Worm (Caenorhabditis elegans) whole organism, L4 larva: Measurements from ENCODE around the gene Y73C8B.5.
A peak's percentile ranks its signal among the peaks of the same experiment; 100 is the strongest.

Source experiments
- F26F4.8 ChIP-seq: fragments of 200-800 bp; sonication (Bioruptor generic); conservative IDR thresholded peaks from 2 replicates; pipeline ENCODE4 v1.3.6; 2022; ENCODE audit warnings: missing genetic modification characterization, missing compliant biosample characterization
- F37D6.2 ChIP-seq: sonication (generic microtip); optimal IDR thresholded peaks from 2 replicates; lab custom pipeline; 2016; ENCODE audit warnings: mild to moderate bottlenecking, missing genetic modification characterization, missing compliant biosample characterization
- F49E8.2 ChIP-seq: sonication (generic microtip); optimal IDR thresholded peaks from 2 replicates; lab custom pipeline; 2016; ENCODE audit warnings: missing compliant biosample characterization, mild to moderate bottlenecking, missing genetic modification characterization, borderline replicate concordance
- T26A8.4 ChIP-seq: fragments of 200-800 bp; sonication (Bioruptor generic); IDR thresholded peaks from 2 replicates; pipeline ENCODE4 v1.3.6; 2022; ENCODE audit warnings: missing genetic modification characterization, missing compliant biosample characterization
- Y105C5A.15 ChIP-seq: fragments of 200-800 bp; sonication (Bioruptor generic); IDR thresholded peaks from 2 replicates; pipeline ENCODE4 v1.3.6; 2022; ENCODE audit warnings: missing genetic modification characterization, missing compliant biosample characterization
- Y75B8A.6 ChIP-seq: fragments of 200-800 bp; sonication (Bioruptor generic); IDR thresholded peaks from 2 replicates; pipeline ENCODE4 v1.3.6; 2022; ENCODE audit warnings: missing genetic modification reagents, missing genetic modification characterization, missing compliant biosample characterization
- aly-2 ChIP-seq: sonication (generic microtip); optimal IDR thresholded peaks from 2 replicates; lab custom pipeline; 2018; ENCODE audit warnings: missing biosample characterization, missing genetic modification characterization
- ama-1 ChIP-seq: fragments of 150-350 bp; optimal IDR thresholded peaks from 2 replicates; lab custom pipeline; 2014; ENCODE audit warnings: inconsistent platforms, mixed read lengths
- arid-1 ChIP-seq: fragments of 200-800 bp; sonication (Bioruptor generic); conservative IDR thresholded peaks from 2 replicates; pipeline ENCODE4 v1.3.6; 2022; ENCODE audit warnings: missing genetic modification reagents, missing genetic modification characterization, missing compliant biosample characterization
- attf-4 ChIP-seq: sonication (generic microtip); optimal IDR thresholded peaks from 3 replicates; lab custom pipeline; 2017; ENCODE audit warnings: missing biosample characterization, missing genetic modification characterization
- ceh-28 ChIP-seq: fragments of 150-350 bp; optimal IDR thresholded peaks from 2 replicates; lab custom pipeline; 2014; ENCODE audit warnings: missing biosample characterization, missing genetic modification reagents, missing genetic modification characterization
- ceh-44 ChIP-seq: fragments of 200-800 bp; sonication (Bioruptor generic); IDR thresholded peaks from 2 replicates; pipeline ENCODE4 v1.3.6; 2022; ENCODE audit warnings: missing genetic modification reagents, missing genetic modification characterization, missing compliant biosample characterization
- ces-1 ChIP-seq: fragments of 150-350 bp; sonication (generic microtip); optimal IDR thresholded peaks from 4 replicates; lab custom pipeline; 2014; ENCODE audit warnings: missing biosample characterization, missing genetic modification reagents, missing genetic modification characterization
- daf-12 ChIP-seq: fragments of 150-350 bp; optimal IDR thresholded peaks from 2 replicates; lab custom pipeline; 2014; ENCODE audit warnings: missing biosample characterization, missing genetic modification reagents, missing genetic modification characterization
- daf-19 ChIP-seq: fragments of 200-800 bp; sonication (Bioruptor generic); conservative IDR thresholded peaks from 2 replicates; pipeline ENCODE4 v1.3.6; 2022; ENCODE audit warnings: missing genetic modification characterization, missing compliant biosample characterization
- daf-8 ChIP-seq: fragments of 200-800 bp; sonication (Bioruptor generic); IDR thresholded peaks from 2 replicates; pipeline ENCODE4 v1.3.6; 2022; ENCODE audit warnings: missing genetic modification characterization, missing compliant biosample characterization
- dmd-6 ChIP-seq: fragments of 200-800 bp; sonication (Bioruptor generic); IDR thresholded peaks from 2 replicates; pipeline ENCODE4 v1.3.6; 2022; ENCODE audit warnings: missing genetic modification reagents, missing genetic modification characterization, missing compliant biosample characterization
- dmd-8 ChIP-seq: fragments of 200-800 bp; sonication (Bioruptor generic); IDR thresholded peaks from 2 replicates; pipeline ENCODE4 v1.3.6; 2022; ENCODE audit warnings: missing genetic modification characterization, missing compliant biosample characterization
- duxl-1 ChIP-seq: sonication (generic microtip); optimal IDR thresholded peaks from 2 replicates; lab custom pipeline; 2016; ENCODE audit warnings: mild to moderate bottlenecking, missing genetic modification characterization, moderate library complexity, missing compliant biosample characterization; ENCODE audit not compliant: poor library complexity
- egl-27 ChIP-seq: sonication (generic microtip); optimal IDR thresholded peaks from 3 replicates; lab custom pipeline; 2017; ENCODE audit warnings: missing biosample characterization, missing genetic modification reagents, missing genetic modification characterization
- egl-43 ChIP-seq: fragments of 200-800 bp; sonication (Bioruptor generic); IDR thresholded peaks from 2 replicates; pipeline ENCODE4 v1.3.6; 2022; ENCODE audit warnings: missing genetic modification reagents, missing genetic modification characterization, missing compliant biosample characterization
- hif-1 ChIP-seq, 2 experiments: sonication (generic microtip); optimal IDR thresholded peaks; 2 replicates each; lab custom pipeline; 2016 to 2017; ENCODE audit warnings: missing compliant biosample characterization in 2 of 2, missing genetic modification characterization in 2 of 2, missing genetic modification reagents in 2 of 2, missing genotype in 2 of 2, mild to moderate bottlenecking in 1 of 2
- hlh-30 ChIP-seq: sonication (generic microtip); optimal IDR thresholded peaks from 2 replicates; lab custom pipeline; 2017; ENCODE audit warnings: antibody characterized with exemption, mild to moderate bottlenecking, missing genetic modification characterization, missing compliant biosample characterization; ENCODE audit not compliant: insufficient read depth
- lim-7 ChIP-seq: fragments of 200-800 bp; sonication (Bioruptor generic); IDR thresholded peaks from 2 replicates; pipeline ENCODE4 v1.3.6; 2022; ENCODE audit warnings: missing genetic modification characterization, missing compliant biosample characterization
- lin-1 ChIP-seq: fragments of 200-800 bp; sonication (Bioruptor generic); IDR thresholded peaks from 2 replicates; pipeline ENCODE4 v1.3.6; 2022; ENCODE audit warnings: missing genetic modification reagents, missing genetic modification characterization, missing compliant biosample characterization
- lin-38 ChIP-seq: fragments of 200-800 bp; sonication (Bioruptor generic); IDR thresholded peaks from 2 replicates; pipeline ENCODE4 v1.3.6; 2022; ENCODE audit warnings: missing genetic modification reagents, missing genetic modification characterization, missing compliant biosample characterization
- lin-39 ChIP-seq: fragments of 150-350 bp; optimal IDR thresholded peaks from 2 replicates; lab custom pipeline; 2014; ENCODE audit warnings: missing biosample characterization, missing genetic modification reagents, missing genetic modification characterization
- lsy-2 ChIP-seq, 2 experiments: fragments of 150-350 bp in 1 of 2; sonication (generic microtip) in 1 of 2; optimal IDR thresholded peaks; 2 replicates each; lab custom pipeline; 2014 to 2017; ENCODE audit warnings: missing biosample characterization in 2 of 2, missing genetic modification characterization in 2 of 2
- madf-5 ChIP-seq, 2 experiments: fragments of 200-800 bp; sonication (Bioruptor generic); IDR thresholded peaks; 2 replicates each; pipeline ENCODE4 v1.3.6; 2022; ENCODE audit warnings: missing compliant biosample characterization in 2 of 2, missing genetic modification characterization in 2 of 2
- madf-9 ChIP-seq: fragments of 200-800 bp; sonication (Bioruptor generic); conservative IDR thresholded peaks from 2 replicates; pipeline ENCODE4 v1.3.6; 2022; ENCODE audit warnings: missing genetic modification reagents, missing genetic modification characterization, missing compliant biosample characterization
- mes-2 ChIP-seq: sonication (generic microtip); optimal IDR thresholded peaks from 2 replicates; lab custom pipeline; 2016; ENCODE audit warnings: missing genotype, mild to moderate bottlenecking, missing genetic modification characterization, missing compliant biosample characterization; ENCODE audit not compliant: poor library complexity, severe bottlenecking
- mxl-3 ChIP-seq: fragments of 200-800 bp; sonication (Bioruptor generic); optimal IDR thresholded peaks from 2 replicates; lab custom pipeline; 2018; ENCODE audit warnings: mild to moderate bottlenecking, missing genetic modification characterization, missing compliant biosample characterization
- nhr-10 ChIP-seq: fragments of 150-350 bp; optimal IDR thresholded peaks from 2 replicates; lab custom pipeline; 2014; ENCODE audit warnings: missing biosample characterization, missing genetic modification characterization
- nhr-102 ChIP-seq: sonication (generic microtip); optimal IDR thresholded peaks from 2 replicates; lab custom pipeline; 2016; ENCODE audit warnings: mild to moderate bottlenecking, missing genetic modification characterization, moderate library complexity, missing compliant biosample characterization
- nhr-111 ChIP-seq: fragments of 200-800 bp; sonication (Bioruptor generic); optimal IDR thresholded peaks from 2 replicates; lab custom pipeline; 2018; ENCODE audit warnings: mild to moderate bottlenecking, missing genetic modification characterization, missing compliant biosample characterization
- nhr-25 ChIP-seq: sonication (generic microtip); optimal IDR thresholded peaks from 2 replicates; lab custom pipeline; 2017; ENCODE audit warnings: missing genetic modification characterization, mild to moderate bottlenecking, missing compliant biosample characterization, antibody characterized with exemption, moderate library complexity, borderline replicate concordance; ENCODE audit not compliant: insufficient read depth
- nhr-48 ChIP-seq: sonication (generic microtip); optimal IDR thresholded peaks from 2 replicates; lab custom pipeline; 2016; ENCODE audit warnings: mild to moderate bottlenecking, missing genetic modification characterization, missing compliant biosample characterization
- nhr-6 ChIP-seq: fragments of 150-350 bp; optimal IDR thresholded peaks from 2 replicates; lab custom pipeline; 2014; ENCODE audit warnings: missing biosample characterization, missing genetic modification characterization
- nhr-77 ChIP-seq: fragments of 150-350 bp; optimal IDR thresholded peaks from 2 replicates; lab custom pipeline; 2014; ENCODE audit warnings: missing biosample characterization, missing genetic modification characterization
- pha-4 ChIP-seq, 2 experiments: fragments of 150-350 bp in 1 of 2; fragments of 200-800 bp in 1 of 2; sonication (Bioruptor generic) in 1 of 2; IDR thresholded peaks in 1 of 2; optimal IDR thresholded peaks in 1 of 2; 2 replicates each; pipeline versions ENCODE4 v1.3.6 to Lab custom; 2014 to 2022; ENCODE audit warnings: missing genetic modification characterization in 2 of 2, missing genetic modification reagents in 2 of 2, missing biosample characterization in 1 of 2, missing compliant biosample characterization in 1 of 2
- rbr-2 ChIP-seq: sonication (generic microtip); optimal IDR thresholded peaks from 2 replicates; lab custom pipeline; 2016; ENCODE audit warnings: missing genotype, missing genetic modification characterization, missing compliant biosample characterization
- saeg-2 ChIP-seq: fragments of 200-800 bp; sonication (Bioruptor generic); IDR thresholded peaks from 2 replicates; pipeline ENCODE4 v1.3.6; 2022; ENCODE audit warnings: missing genetic modification reagents, missing genetic modification characterization, missing compliant biosample characterization
- sdz-12 ChIP-seq: fragments of 200-800 bp; sonication (Bioruptor generic); optimal IDR thresholded peaks from 2 replicates; lab custom pipeline; 2018; ENCODE audit warnings: mild to moderate bottlenecking, missing genetic modification characterization, missing compliant biosample characterization
- skn-1 ChIP-seq: fragments of 150-350 bp; optimal IDR thresholded peaks from 2 replicates; lab custom pipeline; 2014; ENCODE audit warnings: missing biosample characterization, missing genetic modification characterization
- spr-1 ChIP-seq: sonication (generic microtip); optimal IDR thresholded peaks from 2 replicates; lab custom pipeline; 2016; ENCODE audit warnings: mild to moderate bottlenecking, missing genetic modification characterization, missing compliant biosample characterization
- tra-1 ChIP-seq: fragments of 200-800 bp; sonication (Bioruptor generic); IDR thresholded peaks from 2 replicates; pipeline ENCODE4 v1.3.6; 2022; ENCODE audit warnings: missing genetic modification reagents, missing genetic modification characterization, missing compliant biosample characterization
- unc-39 ChIP-seq: sonication (generic microtip); optimal IDR thresholded peaks from 2 replicates; lab custom pipeline; 2017; ENCODE audit warnings: missing biosample characterization, missing genetic modification characterization
- vab-7 ChIP-seq: fragments of 200-800 bp; sonication (Bioruptor generic); IDR thresholded peaks from 2 replicates; pipeline ENCODE4 v1.3.6; 2022; ENCODE audit warnings: missing genetic modification reagents, missing genetic modification characterization, missing compliant biosample characterization
- zfp-3 ChIP-seq: fragments of 200-800 bp; sonication (Bioruptor generic); conservative IDR thresholded peaks from 2 replicates; pipeline ENCODE4 v1.3.6; 2022; ENCODE audit warnings: missing genetic modification reagents, missing genetic modification characterization, missing compliant biosample characterization
- ztf-7 ChIP-seq: fragments of 150-350 bp; optimal IDR thresholded peaks from 2 replicates; lab custom pipeline; 2014; ENCODE audit warnings: missing biosample characterization, missing genetic modification characterization

Gene Y73C8B.5

ce11 chrV:3193091-3193608, 3.9 kb upstream of the Y73C8B.5 start, which contains the start of the genes Y73C8B.3 and Y73C8B.9 (continued):
- no peak for TF ChIP-seq F26F4.8 (GFP tag; lab: Robert Waterston, UW)
- no peak for TF ChIP-seq nhr-25 (tag; lab: Kevin White, UChicago)
- TF ChIP-seq ces-1 (GFP tag; lab: Kevin White, UChicago) = no peak
- TF ChIP-seq attf-4 (tag; lab: Kevin White, UChicago) = no peak
- no peak for TF ChIP-seq saeg-2 (GFP tag; lab: Robert Waterston, UW)
- no peak; the same call in 1 of the 2 replicates for TF ChIP-seq lin-38
- TF ChIP-seq zfp-3 (GFP tag; lab: Robert Waterston, UW) = no peak
- TF ChIP-seq lim-7 (GFP tag; lab: Robert Waterston, UW) = no peak
- no peak for TF ChIP-seq unc-39 (tag; lab: Kevin White, UChicago)
- no peak for TF ChIP-seq lin-39 (tag; lab: Kevin White, UChicago)
- TF ChIP-seq nhr-10 = no peak
- TF ChIP-seq dmd-6 (GFP tag; lab: Robert Waterston, UW) = peak; percentile 83
- TF ChIP-seq aly-2 (tag; lab: Kevin White, UChicago) = no peak
- TF ChIP-seq vab-7 = no peak
- no peak for TF ChIP-seq spr-1
- no peak for TF ChIP-seq hif-1 (tag; optimal IDR thresholded peaks at IDR 0.05; lab: Kevin White, UChicago)
- peak; percentile 62 for TF ChIP-seq nhr-77
- no peak for TF ChIP-seq arid-1 (GFP tag; lab: Robert Waterston, UW)
- TF ChIP-seq nhr-6 (tag; lab: Kevin White, UChicago) = no peak
- no peak for TF ChIP-seq daf-19 (GFP tag; lab: Robert Waterston, UW)
- TF ChIP-seq pha-4 (GFP tag; IDR thresholded peaks at IDR 0.05; lab: Robert Waterston, UW) = no peak
- no peak for TF ChIP-seq pha-4 (tag; optimal IDR thresholded peaks at IDR 0.05; lab: Kevin White, UChicago)
- TF ChIP-seq F49E8.2 (tag; lab: Kevin White, UChicago) = no peak
- no peak for TF ChIP-seq ceh-44 (GFP tag; lab: Robert Waterston, UW)
- no peak for TF ChIP-seq madf-9 (GFP tag; lab: Robert Waterston, UW)
- TF ChIP-seq ceh-28 = no peak
- TF ChIP-seq F37D6.2 = no peak
- no peak for TF ChIP-seq daf-8 (GFP tag; lab: Robert Waterston, UW)
- peak; percentile 9 for TF ChIP-seq nhr-102 (tag; lab: Kevin White, UChicago)
- TF ChIP-seq ztf-7 (tag; lab: Kevin White, UChicago) = no peak
- no peak for TF ChIP-seq sdz-12 (GFP tag; lab: Kevin White, UChicago)
- TF ChIP-seq lsy-2 (tag; optimal IDR thresholded peaks at IDR 0.05; lab: Kevin White, UChicago) = peak in 1 of 2 experiments; percentile 21
- TF ChIP-seq mes-2 = peak; percentile 39
- no peak for TF ChIP-seq egl-43 (GFP tag; lab: Robert Waterston, UW)
- no peak for TF ChIP-seq egl-27 (tag; lab: Kevin White, UChicago)
- TF ChIP-seq dmd-8 (GFP tag; lab: Robert Waterston, UW) = no peak
- TF ChIP-seq Y105C5A.15 (GFP tag; lab: Robert Waterston, UW) = no peak
- TF ChIP-seq madf-5 (GFP tag; IDR thresholded peaks at IDR 0.05; lab: Robert Waterston, UW) = no peak
- no peak for TF ChIP-seq ama-1 (lab: Kevin White, UChicago)
- TF ChIP-seq nhr-111 (GFP tag; lab: Kevin White, UChicago) = no peak
- TF ChIP-seq Y75B8A.6 (GFP tag; lab: Robert Waterston, UW) = no peak
- no peak for TF ChIP-seq rbr-2 (tag; lab: Kevin White, UChicago)
- TF ChIP-seq nhr-48 (tag; lab: Kevin White, UChicago) = peak; percentile 76
- TF ChIP-seq T26A8.4 = no peak; the same call in 1 of the 2 replicates
- peak; percentile 36 for TF ChIP-seq duxl-1 (tag; lab: Kevin White, UChicago)
- TF ChIP-seq skn-1 (tag; lab: Kevin White, UChicago) = no peak
- TF ChIP-seq lin-1 (GFP tag; lab: Robert Waterston, UW) = peak; percentile 55; the same call in 1 of the 2 replicates
- TF ChIP-seq tra-1 (GFP tag; lab: Robert Waterston, UW) = no peak
- no peak for TF ChIP-seq daf-12 (tag; lab: Kevin White, UChicago)
- peak; percentile 43 for TF ChIP-seq mxl-3
- no peak for TF ChIP-seq hlh-30 (tag; lab: Kevin White, UChicago)
